Worm (Caenorhabditis elegans) whole organism, L3 larva: ENCODE measurements around the gene C32B5.6.
"Not testable (repeated sequence)": the region's sequence is repeated elsewhere in the genome, so short reads cannot be mapped to it uniquely, and the experiment has no call there.

ENCODE experiments used
- ZK546.5 ChIP-seq: sonication (generic microtip); optimal IDR thresholded peaks from 2 replicates; lab custom pipeline; 2017; ENCODE audit warnings: missing biosample characterization, missing genetic modification characterization
- aly-2 ChIP-seq: fragments of 150-350 bp; optimal IDR thresholded peaks from 2 replicates; lab custom pipeline; 2014; ENCODE audit warnings: missing biosample characterization, missing genetic modification characterization
- ama-1 ChIP-seq: fragments of 150-350 bp; optimal IDR thresholded peaks from 2 replicates; lab custom pipeline; 2018
- ceh-28 ChIP-seq: fragments of 150-350 bp; optimal IDR thresholded peaks from 2 replicates; lab custom pipeline; 2014; ENCODE audit warnings: missing biosample characterization, missing genetic modification reagents, missing genetic modification characterization
- ceh-82 ChIP-seq: fragments of 150-350 bp; optimal IDR thresholded peaks from 2 replicates; lab custom pipeline; 2014; ENCODE audit warnings: missing biosample characterization, missing genetic modification characterization
- ceh-9 ChIP-seq: sonication (generic microtip); optimal IDR thresholded peaks from 2 replicates; lab custom pipeline; 2018; ENCODE audit warnings: missing biosample characterization, missing genetic modification characterization
- egl-27 ChIP-seq: sonication (generic microtip); optimal IDR thresholded peaks from 4 replicates; lab custom pipeline; 2017; ENCODE audit warnings: missing biosample characterization, missing genetic modification reagents, missing genetic modification characterization
- egl-5 ChIP-seq: fragments of 150-350 bp; optimal IDR thresholded peaks from 2 replicates; lab custom pipeline; 2017; ENCODE audit warnings: missing biosample characterization, missing genetic modification reagents, missing genetic modification characterization, inconsistent platforms
- elt-2 ChIP-seq: sonication (generic microtip); optimal IDR thresholded peaks from 2 replicates; lab custom pipeline; 2016; ENCODE audit warnings: missing genetic modification reagents, mild to moderate bottlenecking, missing genetic modification characterization, missing compliant biosample characterization
- eor-1 ChIP-seq, 2 experiments: fragments of 150-350 bp; optimal IDR thresholded peaks; 2 replicates each; lab custom pipeline; 2014 to 2018; ENCODE audit warnings: missing biosample characterization in 2 of 2, missing genetic modification characterization in 2 of 2
- fkh-10 ChIP-seq: sonication (generic microtip); optimal IDR thresholded peaks from 2 replicates; lab custom pipeline; 2017; ENCODE audit warnings: missing biosample characterization, missing genetic modification reagents, missing genetic modification characterization
- fkh-2 ChIP-seq: fragments of 150-350 bp; optimal IDR thresholded peaks from 2 replicates; lab custom pipeline; 2014; ENCODE audit warnings: missing biosample characterization, missing genetic modification reagents, missing genetic modification characterization
- fos-1 ChIP-seq: fragments of 150-350 bp; optimal IDR thresholded peaks from 2 replicates; lab custom pipeline; 2014; ENCODE audit warnings: missing biosample characterization, missing genetic modification characterization
- jun-1 ChIP-seq: fragments of 150-350 bp; optimal IDR thresholded peaks from 2 replicates; lab custom pipeline; 2014; ENCODE audit warnings: missing biosample characterization, missing genetic modification reagents, missing genetic modification characterization
- lin-15B ChIP-seq: fragments of 150-350 bp; optimal IDR thresholded peaks from 2 replicates; lab custom pipeline; 2014; ENCODE audit warnings: missing biosample characterization, missing genetic modification characterization
- lin-39 ChIP-seq: fragments of 150-350 bp; optimal IDR thresholded peaks from 2 replicates; lab custom pipeline; 2018; ENCODE audit warnings: missing biosample characterization, missing genetic modification reagents, missing genetic modification characterization
- lsy-12 ChIP-seq: sonication (generic microtip); optimal IDR thresholded peaks from 2 replicates; lab custom pipeline; 2016; ENCODE audit warnings: mild to moderate bottlenecking, missing genetic modification characterization, missing compliant biosample characterization
- mdl-1 ChIP-seq: fragments of 150-350 bp; optimal IDR thresholded peaks from 2 replicates; lab custom pipeline; 2014; ENCODE audit warnings: missing biosample characterization, missing genetic modification characterization
- mml-1 ChIP-seq: fragments of 150-350 bp; sonication (generic microtip); optimal IDR thresholded peaks from 3 replicates; lab custom pipeline; 2014; ENCODE audit warnings: missing biosample characterization, missing genetic modification characterization
- nfya-1 ChIP-seq: sonication (generic microtip); optimal IDR thresholded peaks from 2 replicates; lab custom pipeline; 2017; ENCODE audit warnings: missing genetic modification characterization, mild to moderate bottlenecking, missing compliant biosample characterization, antibody characterized with exemption, moderate library complexity; ENCODE audit not compliant: insufficient read depth
- nhr-11 ChIP-seq: fragments of 150-350 bp; optimal IDR thresholded peaks from 2 replicates; lab custom pipeline; 2014; ENCODE audit warnings: missing biosample characterization, missing genetic modification characterization
- nhr-237 ChIP-seq: fragments of 150-350 bp; optimal IDR thresholded peaks from 2 replicates; lab custom pipeline; 2014; ENCODE audit warnings: missing biosample characterization, missing genetic modification characterization
- nhr-28 ChIP-seq: fragments of 150-350 bp; optimal IDR thresholded peaks from 2 replicates; lab custom pipeline; 2014; ENCODE audit warnings: missing biosample characterization, missing genetic modification characterization
- nhr-43 ChIP-seq: sonication (generic microtip); optimal IDR thresholded peaks from 2 replicates; lab custom pipeline; 2016; ENCODE audit warnings: mild to moderate bottlenecking, missing genetic modification characterization, missing compliant biosample characterization; ENCODE audit not compliant: poor library complexity, severe bottlenecking
- nhr-67 ChIP-seq: fragments of 150-350 bp; optimal IDR thresholded peaks from 2 replicates; lab custom pipeline; 2014; ENCODE audit warnings: missing biosample characterization, missing genetic modification characterization
- pqm-1 ChIP-seq: fragments of 150-350 bp; optimal IDR thresholded peaks from 2 replicates; lab custom pipeline; 2017; ENCODE audit warnings: missing biosample characterization, missing genetic modification characterization, inconsistent platforms
- skn-1 ChIP-seq: fragments of 150-350 bp; optimal IDR thresholded peaks from 2 replicates; lab custom pipeline; 2014; ENCODE audit warnings: missing biosample characterization, missing genetic modification characterization
- unc-39 ChIP-seq: sonication (generic microtip); optimal IDR thresholded peaks from 4 replicates; lab custom pipeline; 2017; ENCODE audit warnings: missing biosample characterization, missing genetic modification characterization
- unc-62 ChIP-seq: fragments of 150-350 bp; sonication (generic microtip); optimal IDR thresholded peaks from 4 replicates; lab custom pipeline; 2014; ENCODE audit warnings: missing biosample characterization, missing genetic modification reagents, missing genetic modification characterization
- zag-1 ChIP-seq: fragments of 150-350 bp; optimal IDR thresholded peaks from 2 replicates; lab custom pipeline; 2014; ENCODE audit warnings: missing biosample characterization, missing genetic modification characterization
- ztf-4 ChIP-seq: fragments of 150-350 bp; optimal IDR thresholded peaks from 2 replicates; lab custom pipeline; 2014; ENCODE audit warnings: missing biosample characterization, missing genetic modification characterization

The C32B5.6 gene

ce11 chrII:973999-974398 is 5.8 kb downstream of the C32B5.6 start, which contains the start of gene fbxc-14:
fbxc-14 (plus strand) TSS chrII:974299.
- TF ChIP-seq jun-1 (tag; lab: Kevin White, UChicago) (no peak), fkh-2 (tag; lab: Kevin White, UChicago) (no peak)
- TF ChIP-seq, all 47 proteins: peak for 0

- TF ChIP-seq ztf-4 (tag; lab: Kevin White, UChicago) (no peak), unc-39 (tag; lab: Kevin White, UChicago) (no peak), lin-15B (no peak), unc-62 (GFP tag; lab: Kevin White, UChicago) (no peak), nhr-67 (tag; lab: Kevin White, UChicago) (no peak), elt-2 (tag; lab: Kevin White, UChicago) (no peak), nhr-28 (tag; lab: Kevin White, UChicago) (no peak), ceh-28 (tag; lab: Kevin White, UChicago) (no peak)
These were observed 10.9 kb downstream of the C32B5.6 start, which contains the start of the genes fbxc-17 and fbxc-15 for ce11 chrII:979135-979534. fbxc-17 (minus strand) TSS chrII:979235. fbxc-15 (plus strand) TSS chrII:979423.

- no peak for TF ChIP-seq ceh-9 (tag; lab: Kevin White, UChicago)
- no peak for TF ChIP-seq ama-1
These were observed 14.6 kb downstream of the C32B5.6 start, which contains the start of gene srh-274 for ce11 chrII:982842-983241. srh-274 (plus strand) TSS chrII:983142.

- TF ChIP-seq mdl-1; egl-5 (tag; lab: Kevin White, UChicago); pqm-1 (tag; lab: Kevin White, UChicago): not testable (repeated sequence)
These were observed 17.5 kb downstream of the C32B5.6 start, which contains the start of gene fbxc-40 for ce11 chrII:985703-986102. fbxc-40 (plus strand) TSS chrII:986003.

ce11 chrII:988437-988836 is 20.2 kb downstream of the C32B5.6 start, which contains the start of gene fbxc-39:
fbxc-39 (plus strand) TSS chrII:988737.
- no peak for TF ChIP-seq nhr-237
- no peak for TF ChIP-seq ZK546.5 (tag; lab: Kevin White, UChicago)

ce11 chrII:991300-991699 is 23.1 kb downstream of the C32B5.6 start, which contains the start of gene fbxc-42:
fbxc-42 (plus strand) TSS chrII:991600.
- TF ChIP-seq mml-1 (tag; lab: Kevin White, UChicago) = no peak
- TF ChIP-seq lsy-12 (tag; lab: Kevin White, UChicago) = no peak
- no peak for TF ChIP-seq nhr-43 (tag; lab: Kevin White, UChicago)
- TF ChIP-seq nhr-28 (tag; lab: Kevin White, UChicago) = no peak
- no peak for TF ChIP-seq nhr-237
- TF ChIP-seq nhr-11 (tag; lab: Kevin White, UChicago) = no peak
- TF ChIP-seq zag-1 (tag; lab: Kevin White, UChicago) = no peak
- TF ChIP-seq ceh-28 (tag; lab: Kevin White, UChicago) = no peak
- TF ChIP-seq pqm-1 (tag; lab: Kevin White, UChicago) = no peak
- no peak for TF ChIP-seq fkh-10 (GFP tag; lab: Kevin White, UChicago)
- no peak for TF ChIP-seq skn-1
- no peak for TF ChIP-seq lin-39 (tag; lab: Kevin White, UChicago)
- TF ChIP-seq egl-27 = no peak
- TF ChIP-seq jun-1 (tag; lab: Kevin White, UChicago) = no peak
- TF ChIP-seq egl-5 (tag; lab: Kevin White, UChicago) = no peak
- no peak for TF ChIP-seq nfya-1 (tag; lab: Kevin White, UChicago)
- no peak for TF ChIP-seq ceh-82
- TF ChIP-seq eor-1 (tag; optimal IDR thresholded peaks at IDR 0.05; lab: Kevin White, UChicago) = no peak
- no peak for TF ChIP-seq aly-2 (tag; lab: Kevin White, UChicago)
- TF ChIP-seq ZK546.5 (tag; lab: Kevin White, UChicago) = no peak

ce11 chrII:994231-994630 is 26.0 kb downstream of the C32B5.6 start, which contains the start of gene F45D11.7:
F45D11.7 (plus strand) TSS chrII:994531.
- not testable (repeated sequence) for TF ChIP-seq lin-15B; pqm-1 (tag; lab: Kevin White, UChicago); fos-1 (tag; lab: Kevin White, UChicago)
